Worm (Caenorhabditis elegans) whole organism, mixed stage, embryonic: Measurements from ENCODE around the gene F17E9.18.

Source experiments
- M03D4.4 ChIP-seq: sonication (generic microtip); optimal IDR thresholded peaks from 2 replicates; lab custom pipeline; 2017; ENCODE audit warnings: mild to moderate bottlenecking, missing genetic modification characterization, missing compliant biosample characterization
- bed-3 ChIP-seq: fragments of 200-800 bp; sonication (Bioruptor generic); optimal IDR thresholded peaks from 3 replicates; lab custom pipeline; 2018; ENCODE audit warnings: mild to moderate bottlenecking, missing genetic modification characterization, moderate library complexity, missing compliant biosample characterization
- elt-3 ChIP-seq: fragments of 150-350 bp; optimal IDR thresholded peaks from 2 replicates; lab custom pipeline; 2014; ENCODE audit warnings: missing biosample characterization, missing genetic modification characterization
- lin-13 ChIP-seq: fragments of 150-350 bp; optimal IDR thresholded peaks from 2 replicates; lab custom pipeline; 2014; ENCODE audit warnings: missing biosample characterization, missing genetic modification characterization
- lsy-2 ChIP-seq: fragments of 150-350 bp; optimal IDR thresholded peaks from 2 replicates; lab custom pipeline; 2014; ENCODE audit warnings: missing biosample characterization, missing genetic modification characterization
- nhr-12 ChIP-seq: fragments of 150-350 bp; optimal IDR thresholded peaks from 2 replicates; lab custom pipeline; 2014; ENCODE audit warnings: missing biosample characterization, missing genetic modification characterization
- nhr-28 ChIP-seq: fragments of 150-350 bp; optimal IDR thresholded peaks from 2 replicates; lab custom pipeline; 2014; ENCODE audit warnings: missing biosample characterization, missing genetic modification characterization
- sptf-1 ChIP-seq: sonication (generic microtip); optimal IDR thresholded peaks from 2 replicates; lab custom pipeline; 2017; ENCODE audit warnings: mild to moderate bottlenecking, missing genetic modification characterization, moderate library complexity, missing compliant biosample characterization
- tbx-8 ChIP-seq: fragments of 200-800 bp; sonication (Bioruptor generic); optimal IDR thresholded peaks from 2 replicates; lab custom pipeline; 2018; ENCODE audit warnings: mild to moderate bottlenecking, missing genetic modification characterization, moderate library complexity, missing compliant biosample characterization
- unc-62 ChIP-seq: fragments of 150-350 bp; optimal IDR thresholded peaks from 2 replicates; lab custom pipeline; 2014; ENCODE audit warnings: missing biosample characterization, missing genetic modification reagents, missing genetic modification characterization
- ztf-11 ChIP-seq: fragments of 150-350 bp; optimal IDR thresholded peaks from 2 replicates; lab custom pipeline; 2014; ENCODE audit warnings: missing biosample characterization, missing genetic modification characterization

DNA sequence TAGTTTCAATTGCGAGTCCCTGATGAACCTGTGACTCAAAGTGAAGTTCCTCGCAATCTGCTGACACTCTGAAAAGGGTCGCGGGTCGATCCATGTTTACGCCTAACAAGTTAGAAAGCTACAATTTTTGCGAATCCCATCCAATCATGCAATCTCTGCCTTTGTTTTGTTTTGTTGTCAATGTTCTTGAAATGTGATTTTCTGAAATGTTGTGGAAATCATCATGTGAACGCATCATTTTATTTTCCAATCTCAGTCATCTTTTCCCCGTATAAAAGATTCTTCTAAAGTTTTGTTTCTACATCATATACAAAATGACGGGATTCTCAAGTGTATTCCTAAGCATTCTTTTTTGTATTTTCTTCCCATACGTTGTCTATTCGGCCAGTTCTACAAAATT lies 1.1 kb upstream of the F17E9.18 start, which contains the start of gene F17E9.4:
- TF ChIP-seq bed-3 (GFP tag; lab: Kevin White, UChicago) (no peak), ztf-11 (tag; lab: Kevin White, UChicago) (no peak), nhr-28 (tag; lab: Kevin White, UChicago) (no peak), unc-62 (no peak), lin-13 (tag; lab: Kevin White, UChicago) (no peak), tbx-8 (GFP tag; lab: Kevin White, UChicago) (no peak), sptf-1 (tag; lab: Kevin White, UChicago) (no peak), elt-3 (tag; lab: Kevin White, UChicago) (no peak), lsy-2 (tag; lab: Kevin White, UChicago) (no peak), M03D4.4 (tag; lab: Kevin White, UChicago) (no peak), nhr-12 (tag; lab: Kevin White, UChicago) (no peak)
